Worm (Caenorhabditis elegans) whole organism, mixed stage, embryonic: ENCODE measurements around the gene cyp-35B1.

Experiments
- M03D4.4 ChIP-seq: sonication (generic microtip); optimal IDR thresholded peaks from 2 replicates; lab custom pipeline; 2017; ENCODE audit warnings: mild to moderate bottlenecking, missing genetic modification characterization, missing compliant biosample characterization
- bed-3 ChIP-seq: fragments of 200-800 bp; sonication (Bioruptor generic); optimal IDR thresholded peaks from 3 replicates; lab custom pipeline; 2018; ENCODE audit warnings: mild to moderate bottlenecking, missing genetic modification characterization, moderate library complexity, missing compliant biosample characterization
- ceh-39 ChIP-seq: fragments of 150-350 bp; optimal IDR thresholded peaks from 2 replicates; lab custom pipeline; 2014; ENCODE audit warnings: missing biosample characterization, missing genetic modification characterization
- ceh-43 ChIP-seq: fragments of 200-800 bp; sonication (Bioruptor generic); optimal IDR thresholded peaks from 2 replicates; lab custom pipeline; 2018; ENCODE audit warnings: mild to moderate bottlenecking, missing genetic modification characterization, moderate library complexity, missing compliant biosample characterization
- ceh-83 ChIP-seq: fragments of 200-800 bp; sonication (Bioruptor generic); optimal IDR thresholded peaks from 2 replicates; lab custom pipeline; 2018; ENCODE audit warnings: mild to moderate bottlenecking, missing genetic modification characterization, missing compliant biosample characterization
- ces-1 ChIP-seq: fragments of 150-350 bp; optimal IDR thresholded peaks from 2 replicates; lab custom pipeline; 2014; ENCODE audit warnings: missing biosample characterization, missing genetic modification reagents, missing genetic modification characterization
- cnd-1 ChIP-seq: fragments of 200-800 bp; sonication (Bioruptor generic); optimal IDR thresholded peaks from 2 replicates; lab custom pipeline; 2018; ENCODE audit warnings: mild to moderate bottlenecking, missing genetic modification characterization, missing compliant biosample characterization
- drap-1 ChIP-seq: fragments of 200-800 bp; sonication (Bioruptor generic); optimal IDR thresholded peaks from 3 replicates; lab custom pipeline; 2018; ENCODE audit warnings: mild to moderate bottlenecking, missing genetic modification characterization, missing compliant biosample characterization
- elt-1 ChIP-seq: sonication (generic microtip); optimal IDR thresholded peaks from 2 replicates; lab custom pipeline; 2017; ENCODE audit warnings: missing genetic modification characterization, mild to moderate bottlenecking, missing compliant biosample characterization, antibody characterized with exemption, moderate library complexity, borderline replicate concordance; ENCODE audit not compliant: insufficient read depth
- elt-3 ChIP-seq: fragments of 150-350 bp; optimal IDR thresholded peaks from 2 replicates; lab custom pipeline; 2014; ENCODE audit warnings: missing biosample characterization, missing genetic modification characterization
- flh-1 ChIP-seq: fragments of 200-800 bp; sonication (Bioruptor generic); optimal IDR thresholded peaks from 2 replicates; lab custom pipeline; 2018; ENCODE audit warnings: mild to moderate bottlenecking, missing genetic modification characterization, moderate library complexity, missing compliant biosample characterization
- ham-2 ChIP-seq: fragments of 200-800 bp; sonication (Bioruptor generic); optimal IDR thresholded peaks from 2 replicates; lab custom pipeline; 2018; ENCODE audit warnings: mild to moderate bottlenecking, missing genetic modification characterization, missing compliant biosample characterization
- hlh-1 ChIP-seq: fragments of 150-350 bp; optimal IDR thresholded peaks from 2 replicates; lab custom pipeline; 2014; ENCODE audit warnings: missing biosample characterization, missing genetic modification reagents, missing genetic modification characterization
- lin-32 ChIP-seq: fragments of 200-800 bp; sonication (Bioruptor generic); optimal IDR thresholded peaks from 2 replicates; lab custom pipeline; 2018; ENCODE audit warnings: mild to moderate bottlenecking, missing genetic modification characterization, missing compliant biosample characterization
- lsy-2 ChIP-seq: fragments of 150-350 bp; optimal IDR thresholded peaks from 2 replicates; lab custom pipeline; 2014; ENCODE audit warnings: missing biosample characterization, missing genetic modification characterization
- mab-5 ChIP-seq: fragments of 150-350 bp; optimal IDR thresholded peaks from 2 replicates; lab custom pipeline; 2014; ENCODE audit warnings: missing biosample characterization, missing genetic modification characterization
- mls-2 ChIP-seq: sonication (generic microtip); optimal IDR thresholded peaks from 2 replicates; lab custom pipeline; 2016; ENCODE audit warnings: mild to moderate bottlenecking, missing genetic modification characterization, moderate library complexity, missing compliant biosample characterization
- nhr-2 ChIP-seq: fragments of 150-350 bp; optimal IDR thresholded peaks from 2 replicates; lab custom pipeline; 2014; ENCODE audit warnings: missing biosample characterization, missing genetic modification characterization
- nhr-237 ChIP-seq: fragments of 150-350 bp; optimal IDR thresholded peaks from 2 replicates; lab custom pipeline; 2014; ENCODE audit warnings: missing biosample characterization, missing genetic modification characterization
- nhr-28 ChIP-seq: fragments of 150-350 bp; optimal IDR thresholded peaks from 2 replicates; lab custom pipeline; 2014; ENCODE audit warnings: missing biosample characterization, missing genetic modification characterization
- nhr-76 ChIP-seq: sonication (generic microtip); optimal IDR thresholded peaks from 2 replicates; lab custom pipeline; 2017; ENCODE audit warnings: missing biosample characterization, missing genetic modification characterization
- pha-4 ChIP-seq: fragments of 150-350 bp; optimal IDR thresholded peaks from 2 replicates; lab custom pipeline; 2018; ENCODE audit warnings: missing biosample characterization, missing genetic modification reagents, missing genetic modification characterization
- sem-2 ChIP-seq: fragments of 200-800 bp; sonication (Bioruptor generic); optimal IDR thresholded peaks from 2 replicates; lab custom pipeline; 2018; ENCODE audit warnings: mild to moderate bottlenecking, missing genetic modification characterization, missing compliant biosample characterization
- snpc-4 ChIP-seq: fragments of 150-350 bp; optimal IDR thresholded peaks from 2 replicates; lab custom pipeline; 2014; ENCODE audit warnings: missing biosample characterization, missing genetic modification characterization
- sptf-1 ChIP-seq: sonication (generic microtip); optimal IDR thresholded peaks from 2 replicates; lab custom pipeline; 2017; ENCODE audit warnings: mild to moderate bottlenecking, missing genetic modification characterization, moderate library complexity, missing compliant biosample characterization
- tbx-8 ChIP-seq: fragments of 200-800 bp; sonication (Bioruptor generic); optimal IDR thresholded peaks from 2 replicates; lab custom pipeline; 2018; ENCODE audit warnings: mild to moderate bottlenecking, missing genetic modification characterization, moderate library complexity, missing compliant biosample characterization
- zip-8 ChIP-seq: fragments of 150-350 bp; optimal IDR thresholded peaks from 2 replicates; lab custom pipeline; 2014; ENCODE audit warnings: missing biosample characterization, missing genetic modification characterization
- ztf-11 ChIP-seq: fragments of 150-350 bp; optimal IDR thresholded peaks from 2 replicates; lab custom pipeline; 2014; ENCODE audit warnings: missing biosample characterization, missing genetic modification characterization

Gene cyp-35B1

ce11 chrV:3913131-3913530, 25.7 kb upstream of the cyp-35B1 start:
- TF ChIP-seq nhr-28 (no peak), sptf-1 (tag; lab: Kevin White, UChicago) (no peak), flh-1 (no peak), ceh-39 (tag; lab: Kevin White, UChicago) (no peak), sem-2 (GFP tag; lab: Kevin White, UChicago) (no peak), ces-1 (GFP tag; lab: Kevin White, UChicago) (no peak), nhr-76 (tag; lab: Kevin White, UChicago) (no peak), zip-8 (tag; lab: Kevin White, UChicago) (no peak), ham-2 (GFP tag; lab: Kevin White, UChicago) (no peak), elt-3 (tag; lab: Kevin White, UChicago) (no peak), lin-32 (GFP tag; lab: Kevin White, UChicago) (no peak), hlh-1 (tag; lab: Kevin White, UChicago) (no peak), ztf-11 (tag; lab: Kevin White, UChicago) (no peak), ceh-83 (GFP tag; lab: Kevin White, UChicago) (no peak), mls-2 (tag; lab: Kevin White, UChicago) (no peak), nhr-237 (no peak), ceh-43 (no peak), mab-5 (tag; lab: Kevin White, UChicago) (no peak), M03D4.4 (tag; lab: Kevin White, UChicago) (no peak)

ce11 chrV:3916480-3916879, 22.4 kb upstream of the cyp-35B1 start, which contains the start of gene srx-67:
TSS of gene srx-67 (plus strand) at chrV:3916780.
- TF ChIP-seq mab-5 (tag; lab: Kevin White, UChicago), result no peak
- no peak for TF ChIP-seq zip-8 (tag; lab: Kevin White, UChicago)
- TF ChIP-seq flh-1, result no peak
- TF ChIP-seq elt-3 (tag; lab: Kevin White, UChicago), result no peak
- TF ChIP-seq cnd-1 (tag; lab: Kevin White, UChicago), result no peak
- TF ChIP-seq tbx-8 (GFP tag; lab: Kevin White, UChicago), result no peak
- TF ChIP-seq mls-2 (tag; lab: Kevin White, UChicago), result no peak
- TF ChIP-seq nhr-76 (tag; lab: Kevin White, UChicago), result no peak
- TF ChIP-seq nhr-237, result no peak
- no peak for TF ChIP-seq hlh-1 (tag; lab: Kevin White, UChicago)
- no peak for TF ChIP-seq ces-1 (GFP tag; lab: Kevin White, UChicago)
- TF ChIP-seq snpc-4 (tag; lab: Kevin White, UChicago), result no peak

- no peak for TF ChIP-seq drap-1 (GFP tag; lab: Kevin White, UChicago)
- TF ChIP-seq tbx-8 (GFP tag; lab: Kevin White, UChicago), result no peak
- no peak for TF ChIP-seq sptf-1 (tag; lab: Kevin White, UChicago)
- no peak for TF ChIP-seq elt-3 (tag; lab: Kevin White, UChicago)
- TF ChIP-seq ham-2 (GFP tag; lab: Kevin White, UChicago), result no peak
- TF ChIP-seq nhr-76 (tag; lab: Kevin White, UChicago), result no peak
- TF ChIP-seq, all 35 proteins: peak for 0
These were observed 19.5 kb upstream of the cyp-35B1 start, which contains the start of gene srx-66 for ce11 chrV:3919289-3919688. TSS of gene srx-66 (plus strand) at chrV:3919589.

- TF ChIP-seq pha-4 (tag; lab: Kevin White, UChicago) (no peak), hlh-1 (tag; lab: Kevin White, UChicago) (no peak), zip-8 (tag; lab: Kevin White, UChicago) (no peak)
These were observed 17.2 kb upstream of the cyp-35B1 start, which contains the start of gene srx-65 for ce11 chrV:3921635-3922034. TSS of gene srx-65 (plus strand) at chrV:3921935.

- TF ChIP-seq lsy-2 (no peak), sem-2 (GFP tag; lab: Kevin White, UChicago) (no peak), mab-5 (tag; lab: Kevin White, UChicago) (no peak), sptf-1 (tag; lab: Kevin White, UChicago) (no peak), lin-32 (GFP tag; lab: Kevin White, UChicago) (no peak), cnd-1 (tag; lab: Kevin White, UChicago) (no peak), nhr-237 (no peak), ham-2 (GFP tag; lab: Kevin White, UChicago) (no peak)
- TF ChIP-seq, all 35 proteins: peak for 0
These were observed 16.3 kb upstream of the cyp-35B1 start for ce11 chrV:3922547-3922946.

ce11 chrV:3927522-3927921, 11.3 kb upstream of the cyp-35B1 start:
- TF ChIP-seq M03D4.4 (tag; lab: Kevin White, UChicago), result no peak
- no peak for TF ChIP-seq hlh-1 (tag; lab: Kevin White, UChicago)
- no peak for TF ChIP-seq drap-1 (GFP tag; lab: Kevin White, UChicago)
- no peak for TF ChIP-seq ceh-39 (tag; lab: Kevin White, UChicago)
- no peak for TF ChIP-seq bed-3 (GFP tag; lab: Kevin White, UChicago)
- TF ChIP-seq cnd-1 (tag; lab: Kevin White, UChicago), result no peak
- TF ChIP-seq elt-1, result no peak
- no peak for TF ChIP-seq nhr-2 (tag; lab: Kevin White, UChicago)
- TF ChIP-seq ztf-11 (tag; lab: Kevin White, UChicago), result no peak
